Fruit fly (Drosophila melanogaster): ENCODE data around the gene lsn.
A peak's percentile ranks its signal among the peaks of the same experiment; 100 is the strongest.

The lsn gene

DNA sequence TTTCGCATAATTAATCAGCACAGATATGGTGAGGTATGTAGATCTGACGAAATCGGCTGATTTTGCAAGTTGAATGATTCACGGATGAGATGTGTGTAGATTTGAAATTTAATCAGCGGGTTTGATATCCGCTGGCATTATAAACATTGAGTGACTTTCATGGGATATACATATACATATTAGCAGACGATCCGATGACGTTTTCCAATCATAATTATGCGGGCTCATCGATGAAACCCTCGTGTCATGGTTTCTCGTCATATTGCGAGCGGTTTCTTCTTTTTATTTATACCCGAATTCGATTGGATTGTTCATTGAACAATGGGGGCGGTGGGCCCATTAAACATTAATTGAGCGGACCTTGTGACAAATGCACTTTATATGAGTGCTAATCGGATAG, 484 bp upstream of the lsn start (continued):
- TF ChIP-seq pan (optimal IDR thresholded peaks at IDR 0.05): no peak
- TF ChIP-seq pan (GFP tag; optimal IDR thresholded peaks at IDR 0.05 in 1 of 2, IDR thresholded peaks at IDR 0.05 in 1 of 2): no peak
- TF ChIP-seq zen (tag; optimal IDR thresholded peaks at IDR 0.05): no peak
- TF ChIP-seq CG4360 (GFP tag; IDR thresholded peaks at IDR 0.05): no peak
- peak; percentile 26 for TF ChIP-seq sens (GFP tag)
- TF ChIP-seq mirr (GFP tag; optimal IDR thresholded peaks at IDR 0.05): no peak

DNA sequence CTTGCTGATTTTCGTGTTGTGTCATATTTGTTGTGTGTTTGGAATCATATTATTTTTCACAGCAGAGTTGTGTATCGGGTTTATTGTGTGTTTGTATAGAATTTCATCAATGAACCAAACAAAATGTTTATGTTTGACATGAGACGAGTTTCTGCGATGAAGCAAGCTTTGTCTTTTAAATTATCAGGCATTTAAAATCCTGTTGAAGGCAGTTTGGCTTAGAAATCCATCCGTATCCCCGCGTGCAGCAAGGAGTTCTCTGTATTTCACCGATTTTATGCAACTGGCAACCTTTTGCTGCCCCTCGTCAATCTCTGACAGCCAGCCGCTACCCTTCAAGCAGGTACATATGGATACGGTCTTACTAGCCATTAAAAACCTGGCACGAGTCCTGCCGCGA, 2.9 kb downstream of the lsn start, which contains the start of the genes CG6569 and Cby:
CG6569 (minus strand) TSS at position 101 of the 400 bp plus-strand sequence.
Cby (plus strand) TSS at position 185 of the 400 bp plus-strand sequence.
- TF ChIP-seq toy (GFP tag; IDR thresholded peaks at IDR 0.05) (no peak), phol (tag; optimal IDR thresholded peaks at IDR 0.05) (no peak), gcm (GFP tag; optimal IDR thresholded peaks at IDR 0.05) (no peak), CG8765 (GFP tag; IDR thresholded peaks at IDR 0.05) (no peak), fd102C (GFP tag; optimal IDR thresholded peaks at IDR 0.05) (no peak), eyg (GFP tag; optimal IDR thresholded peaks at IDR 0.05) (no peak), CG30403 (GFP tag; optimal IDR thresholded peaks at IDR 0.05) (no peak), danr (GFP tag; IDR thresholded peaks at IDR 0.05) (no peak), Neu2 (GFP tag; optimal IDR thresholded peaks at IDR 0.05; ENCODE audit: borderline replicate concordance) (no peak), CG1233 (GFP tag; optimal IDR thresholded peaks at IDR 0.05) (no peak), ash1 (GFP tag; optimal IDR thresholded peaks at IDR 0.05) (no peak), Doc3 (GFP tag; IDR thresholded peaks at IDR 0.05; ENCODE audit: partially characterized antibody) (no peak), pnt (GFP tag; optimal IDR thresholded peaks at IDR 0.05) (no peak), gsb-n (tag; optimal IDR thresholded peaks at IDR 0.05) (no peak), MTF-1 (GFP tag; optimal IDR thresholded peaks at IDR 0.05; ENCODE audit: borderline replicate concordance) (no peak), Deaf1 (tag; optimal IDR thresholded peaks at IDR 0.05) (no peak)

DNA sequence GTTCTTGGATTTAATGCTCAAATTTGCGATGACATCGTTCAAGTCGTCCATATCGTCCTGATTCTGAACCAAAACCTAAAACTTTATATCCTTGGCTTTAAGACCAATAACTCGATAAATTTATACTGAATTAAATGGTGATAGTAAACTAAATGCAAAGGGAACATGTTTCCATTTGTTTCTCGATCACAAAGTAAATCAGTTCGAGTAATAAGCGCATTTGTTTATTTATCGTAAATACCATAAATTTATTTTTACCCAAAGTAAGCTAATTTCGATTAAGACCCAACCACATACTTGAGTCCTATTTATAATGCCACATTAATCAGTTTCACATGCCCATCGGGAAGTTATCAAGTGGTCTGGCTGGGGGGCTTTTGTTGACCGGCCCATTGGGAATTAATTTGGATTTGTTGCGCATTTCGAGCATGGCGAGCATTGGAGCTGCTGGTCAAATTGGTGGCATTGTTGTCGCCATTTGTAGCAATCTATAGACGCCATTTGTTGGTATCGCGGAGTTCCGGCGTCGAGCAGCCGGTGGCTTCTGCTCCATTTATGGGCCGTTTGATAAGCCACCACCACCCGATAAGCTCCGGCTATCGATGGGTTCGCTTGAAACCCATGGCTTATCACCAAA, 4.6 kb downstream of the lsn start, which contains the start of gene CG31174:
CG31174 (minus strand) TSS at position 51 of the 637 bp plus-strand sequence.
- TF ChIP-seq sug (tag; optimal IDR thresholded peaks at IDR 0.05) (peak; percentile 97), exex (tag; optimal IDR thresholded peaks at IDR 0.05) (peak; percentile 83), CG6175 (GFP tag; IDR thresholded peaks at IDR 0.05) (peak; percentile 77), ci (GFP tag; IDR thresholded peaks at IDR 0.05) (peak; percentile 19; the same call in 1 of the 3 replicates), CG7839 (tag; optimal IDR thresholded peaks at IDR 0.05) (no peak), run (tag; optimal IDR thresholded peaks at IDR 0.05) (peak; percentile 38), abd-A (tag; optimal IDR thresholded peaks at IDR 0.05) (no peak), B-H2 (GFP tag; optimal IDR thresholded peaks at IDR 0.05) (no peak), ab (GFP tag; optimal IDR thresholded peaks at IDR 0.05) (no peak), vnd (GFP tag; IDR thresholded peaks at IDR 0.05; ENCODE audit: partially characterized antibody) (0 out of 3 replicates have a peak, but pooled peaks have one; percentile 14)

DNA sequence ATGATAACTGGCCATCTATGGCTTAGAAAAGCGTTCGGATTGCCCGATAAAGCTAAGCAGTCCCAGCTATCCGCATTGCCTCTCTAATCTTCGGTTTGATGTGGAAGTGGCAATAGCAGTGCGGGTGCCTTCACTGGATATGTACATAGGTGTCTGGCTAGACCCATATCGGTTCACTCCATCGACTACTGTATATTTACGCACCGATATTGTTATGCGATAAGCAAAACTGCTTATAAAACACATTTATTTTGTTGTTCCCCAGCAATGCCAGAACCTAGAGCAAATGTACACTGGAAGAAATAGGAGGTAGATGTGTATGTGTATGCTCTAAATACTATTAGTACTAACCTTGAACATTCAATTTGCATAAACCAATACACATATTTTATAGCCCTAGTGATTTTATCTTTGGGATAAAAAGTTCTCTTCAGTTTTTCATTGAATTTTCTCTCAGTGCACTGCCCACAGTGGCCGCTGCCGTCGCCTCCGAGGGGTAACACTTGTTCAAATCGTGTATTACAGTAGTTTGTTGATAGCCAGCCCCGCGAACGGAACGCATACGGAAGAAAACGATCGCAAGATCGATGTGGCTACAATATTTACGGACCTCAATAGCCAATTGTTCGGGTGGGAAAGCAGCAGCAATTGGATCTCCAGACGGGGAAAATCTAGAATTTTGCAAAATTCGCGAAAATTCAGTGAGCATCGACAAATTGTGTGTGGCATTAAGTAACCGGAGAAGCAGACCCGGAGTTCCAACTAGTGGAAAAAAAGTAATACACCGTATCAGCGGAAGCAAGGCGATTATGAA, 5.4 kb downstream of the lsn start, which contains the start of gene CG31431:
CG31431 (plus strand) TSS at position 524 of the 814 bp plus-strand sequence.
- TF ChIP-seq sob (GFP tag; IDR thresholded peaks at IDR 0.05): peak; percentile 99
- peak; percentile 91 for TF ChIP-seq aop (GFP tag; IDR thresholded peaks at IDR 0.05)
- TF ChIP-seq Doc3 (GFP tag; IDR thresholded peaks at IDR 0.05; ENCODE audit: partially characterized antibody): no peak
- peak; percentile 95 for TF ChIP-seq CG12104 (GFP tag; optimal IDR thresholded peaks at IDR 0.05)
- TF ChIP-seq CG12769 (tag; optimal IDR thresholded peaks at IDR 0.05): peak; percentile 99
- TF ChIP-seq Bdp1 (GFP tag; optimal IDR thresholded peaks at IDR 0.05): peak; percentile 88
- TF ChIP-seq CG10274 (GFP tag; optimal IDR thresholded peaks at IDR 0.05): peak; percentile 92
- peak; percentile 96 for TF ChIP-seq CG10979 (tag; optimal IDR thresholded peaks at IDR 0.05)
- TF ChIP-seq cwo (GFP tag; optimal IDR thresholded peaks at IDR 0.05): peak; percentile 97
- peak; percentile 93 for TF ChIP-seq CG2199 (GFP tag; IDR thresholded peaks at IDR 0.05)
- no peak for TF ChIP-seq CG13287 (GFP tag; IDR thresholded peaks at IDR 0.05; ENCODE audit: partially characterized antibody)
- peak; percentile 82 for TF ChIP-seq Nf-YC (tag; optimal IDR thresholded peaks at IDR 0.05)
- peak; percentile 95 for TF ChIP-seq gcm (GFP tag; optimal IDR thresholded peaks at IDR 0.05)
- TF ChIP-seq p53 (GFP tag; optimal IDR thresholded peaks at IDR 0.05): peak; percentile 82
